Fruit fly (Drosophila melanogaster): ENCODE measurements around the gene Or98a.

DNA sequence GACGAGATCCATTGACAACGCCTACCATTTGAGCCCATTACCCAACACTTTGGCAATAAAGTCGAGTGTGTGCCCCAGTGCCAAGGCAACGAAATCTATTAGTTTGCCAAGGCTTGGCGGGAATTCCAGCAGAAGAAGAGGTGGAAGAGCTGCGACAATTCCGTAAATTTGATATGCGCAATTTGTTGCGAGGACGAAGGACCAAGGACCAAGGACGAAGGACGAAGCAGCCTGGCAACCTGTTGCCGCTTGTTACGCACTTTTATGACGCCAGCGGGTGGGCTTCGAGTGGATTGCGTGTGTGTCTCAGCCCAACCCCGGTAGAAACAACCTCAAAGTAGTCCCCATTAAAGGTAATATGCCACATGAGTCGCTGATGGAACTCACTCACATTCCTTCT is 42.4 kb downstream of the Or98a start:
- TF ChIP-seq pan (optimal IDR thresholded peaks at IDR 0.05) (no peak), EcR (GFP tag; optimal IDR thresholded peaks at IDR 0.05) (no peak), Dll (optimal IDR thresholded peaks at IDR 0.05) (no peak)

Data from whole organism.